Worm (Caenorhabditis elegans): Measurements from ENCODE around the gene Y15E3A.4.

Y15E3A.4 gene

DNA sequence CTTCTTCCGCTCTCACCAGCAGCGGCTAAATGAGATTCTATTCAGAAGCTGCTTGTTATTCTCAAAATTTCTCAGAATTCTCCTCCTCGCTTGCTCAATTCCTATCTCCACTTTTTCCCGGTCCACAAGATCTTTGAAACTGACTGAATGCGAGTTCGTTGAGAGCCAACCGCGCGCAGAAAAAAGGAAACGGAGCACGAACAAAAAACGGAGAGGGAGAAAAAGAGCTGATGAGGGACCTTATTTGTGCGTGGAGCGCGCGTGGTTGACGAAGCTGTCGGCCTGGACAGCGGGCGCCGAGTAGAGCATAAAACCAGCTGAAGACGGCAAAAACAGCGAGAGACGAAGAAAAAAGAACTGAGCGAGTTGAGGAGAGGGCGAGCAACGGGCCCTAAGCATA, 11.3 kb downstream of the Y15E3A.4 start (continued):
- TF ChIP-seq aly-2 (tag; optimal IDR thresholded peaks at IDR 0.05) (no peak), ceh-82 (tag; optimal IDR thresholded peaks at IDR 0.05) (no peak), dmd-4 (tag; optimal IDR thresholded peaks at IDR 0.05) (no peak), ztf-1 (GFP tag; conservative IDR thresholded peaks at IDR 0.05) (no peak), nhr-23 (tag; optimal IDR thresholded peaks at IDR 0.05) (no peak), nhr-77 (tag; optimal IDR thresholded peaks at IDR 0.05) (no peak), Y55F3AM.14 (GFP tag; optimal IDR thresholded peaks at IDR 0.05) (peak; percentile 37), ZK546.5 (tag; optimal IDR thresholded peaks at IDR 0.05) (no peak), gmeb-1 (tag; optimal IDR thresholded peaks at IDR 0.05) (no peak), unc-39 (tag; optimal IDR thresholded peaks at IDR 0.05) (no peak), sma-9 (GFP tag; optimal IDR thresholded peaks at IDR 0.05) (no peak), sma-9 (tag; optimal IDR thresholded peaks at IDR 0.05) (no peak), sma-3 (GFP tag; optimal IDR thresholded peaks at IDR 0.05) (no peak), alr-1 (tag; optimal IDR thresholded peaks at IDR 0.05) (no peak), peb-1 (tag; optimal IDR thresholded peaks at IDR 0.05) (no peak), ztf-11 (tag; optimal IDR thresholded peaks at IDR 0.05) (no peak), zag-1 (tag; optimal IDR thresholded peaks at IDR 0.05) (peak; percentile 52), C34F6.9 (tag; optimal IDR thresholded peaks at IDR 0.05) (peak; percentile 12), fos-1 (tag; optimal IDR thresholded peaks at IDR 0.05) (no peak), nhr-10 (tag; optimal IDR thresholded peaks at IDR 0.05) (no peak), nhr-129 (tag; optimal IDR thresholded peaks at IDR 0.05) (peak; percentile 31), lin-13 (GFP tag; optimal IDR thresholded peaks at IDR 0.05) (no peak)

DNA sequence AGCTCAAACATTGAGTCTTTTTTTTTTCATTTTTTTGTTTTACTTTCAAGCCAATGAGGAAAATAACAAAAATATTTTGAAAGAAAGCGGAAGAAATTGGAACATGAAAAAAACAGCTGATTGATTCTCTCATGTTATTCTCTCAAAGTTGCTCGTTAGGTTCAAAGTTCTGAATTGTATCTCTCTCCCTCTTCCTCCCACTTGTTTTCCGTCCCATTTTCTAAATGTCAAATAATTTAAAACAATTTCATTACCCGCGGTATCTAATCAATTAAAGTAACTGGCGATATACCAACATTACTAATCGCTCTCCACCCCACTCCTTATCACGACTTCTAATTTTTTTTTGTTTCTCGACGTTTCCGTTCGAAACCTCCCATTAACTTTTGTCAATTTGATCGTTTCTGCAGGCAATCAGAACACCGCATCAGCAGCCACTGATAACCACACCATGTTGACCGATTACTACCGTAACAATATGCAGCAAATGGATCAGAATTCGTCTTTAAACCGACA, 12.0 kb downstream of the Y15E3A.4 start:
- TF ChIP-seq nhr-11 (tag; optimal IDR thresholded peaks at IDR 0.05) = no peak
- peak; percentile 6 for TF ChIP-seq sma-3 (GFP tag; optimal IDR thresholded peaks at IDR 0.05)
- no peak for TF ChIP-seq snpc-4 (tag; optimal IDR thresholded peaks at IDR 0.05)
- peak; percentile 64 for TF ChIP-seq sma-9 (GFP tag; optimal IDR thresholded peaks at IDR 0.05)
- TF ChIP-seq sma-9 (tag; optimal IDR thresholded peaks at IDR 0.05) = no peak
- peak; percentile 5 for TF ChIP-seq nhr-21 (tag; optimal IDR thresholded peaks at IDR 0.05)
- no peak for TF ChIP-seq nhr-237 (tag; optimal IDR thresholded peaks at IDR 0.05)
- TF ChIP-seq sem-4 (tag; optimal IDR thresholded peaks at IDR 0.05) = peak; percentile 10
- TF ChIP-seq gmeb-1 (tag; optimal IDR thresholded peaks at IDR 0.05) = no peak

DNA sequence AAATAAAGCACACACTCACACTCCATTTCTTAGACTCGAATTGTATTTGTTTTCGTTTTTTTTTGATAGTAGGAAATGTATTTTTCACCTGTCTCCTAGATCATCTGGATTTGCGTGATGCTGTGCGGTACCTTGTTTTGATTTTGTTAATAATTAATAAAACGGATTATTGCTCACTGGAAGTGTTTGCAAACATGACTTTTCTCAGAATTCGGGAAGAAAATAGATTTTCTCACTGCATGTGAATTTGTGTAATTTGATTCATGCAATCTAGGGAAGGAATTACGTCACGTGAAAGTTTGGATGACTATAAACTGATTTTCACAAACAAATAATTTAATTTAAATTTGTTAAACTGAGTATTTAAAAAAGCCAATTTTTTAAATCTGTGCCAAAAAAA, 13.2 kb downstream of the Y15E3A.4 start:
- TF ChIP-seq lin-13 (GFP tag; optimal IDR thresholded peaks at IDR 0.05) = peak; percentile 18
- TF ChIP-seq elt-3 (tag; optimal IDR thresholded peaks at IDR 0.05) = no peak
- no peak for TF ChIP-seq snpc-4 (tag; optimal IDR thresholded peaks at IDR 0.05)
- no peak for TF ChIP-seq zag-1 (tag; optimal IDR thresholded peaks at IDR 0.05)
- TF ChIP-seq C34F6.9 (tag; optimal IDR thresholded peaks at IDR 0.05) = peak; percentile 39
- TF ChIP-seq lsy-2 (tag; optimal IDR thresholded peaks at IDR 0.05) = peak in 1 of 2 experiments; percentile 48
- TF ChIP-seq nhr-10 (tag; optimal IDR thresholded peaks at IDR 0.05) = no peak
- TF ChIP-seq nhr-6 (tag; optimal IDR thresholded peaks at IDR 0.05) = no peak
- TF ChIP-seq nhr-21 (tag; optimal IDR thresholded peaks at IDR 0.05) = peak; percentile 37
- peak; percentile 11 for TF ChIP-seq nhr-237 (tag; optimal IDR thresholded peaks at IDR 0.05)
- no peak for TF ChIP-seq unc-55 (GFP tag; optimal IDR thresholded peaks at IDR 0.05)
- TF ChIP-seq sma-3 (GFP tag; optimal IDR thresholded peaks at IDR 0.05) = peak; percentile 37
- no peak for TF ChIP-seq peb-1 (tag; optimal IDR thresholded peaks at IDR 0.05)
- peak; percentile 46 for TF ChIP-seq sma-9 (GFP tag; optimal IDR thresholded peaks at IDR 0.05)
- no peak for TF ChIP-seq sma-9 (tag; optimal IDR thresholded peaks at IDR 0.05)

DNA sequence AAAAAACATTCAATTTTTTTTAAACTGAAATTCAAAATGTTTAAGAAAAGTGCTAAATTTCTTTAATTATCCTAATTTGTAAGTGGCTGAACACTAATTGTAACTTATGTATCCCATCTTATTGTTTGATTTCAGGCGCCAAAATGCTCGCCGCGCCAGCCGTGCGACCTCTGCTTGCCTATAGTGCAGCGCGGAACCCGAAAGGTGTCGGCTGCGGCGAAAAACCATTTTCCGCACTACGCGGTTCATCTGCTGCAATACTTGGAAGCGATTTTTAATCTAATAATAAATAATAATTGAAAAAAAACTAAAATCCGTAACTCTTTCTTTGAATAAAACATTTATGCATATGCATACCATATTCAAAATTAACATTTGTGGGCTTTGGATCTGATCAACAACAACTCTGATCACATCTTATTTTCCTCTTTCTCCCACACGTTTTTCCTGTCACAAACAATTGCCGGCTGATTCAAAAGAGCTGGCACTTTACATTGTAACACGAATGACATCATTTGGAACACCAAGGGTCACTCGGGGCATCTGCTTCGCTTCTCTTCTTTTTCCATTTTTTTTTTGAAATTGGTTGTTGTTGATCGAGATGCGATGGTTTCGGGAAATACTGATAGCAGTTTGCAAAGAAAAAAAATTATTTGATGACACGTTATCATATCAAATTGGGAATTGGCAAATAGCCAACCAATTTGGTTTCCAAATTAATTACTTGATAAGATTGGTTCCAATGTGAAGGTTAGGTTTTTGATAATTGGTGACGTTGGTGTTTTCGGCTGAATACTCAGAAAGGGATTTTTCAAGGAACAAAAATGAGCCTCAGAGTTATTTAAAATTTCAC, 14.8 kb downstream of the Y15E3A.4 start:
- TF ChIP-seq nhr-21 (tag; optimal IDR thresholded peaks at IDR 0.05) = no peak
- no peak for TF ChIP-seq lin-39 (tag; optimal IDR thresholded peaks at IDR 0.05)
- TF ChIP-seq alr-1 (tag; optimal IDR thresholded peaks at IDR 0.05) = no peak
- peak; percentile 31 for TF ChIP-seq sma-3 (GFP tag; optimal IDR thresholded peaks at IDR 0.05)
- TF ChIP-seq fos-1 (tag; optimal IDR thresholded peaks at IDR 0.05) = peak; percentile 51
- no peak for TF ChIP-seq mdl-1 (tag; optimal IDR thresholded peaks at IDR 0.05)
- TF ChIP-seq elt-3 (tag; optimal IDR thresholded peaks at IDR 0.05) = no peak
- peak in 1 of 2 experiments; percentile 58 for TF ChIP-seq lsy-2 (tag; optimal IDR thresholded peaks at IDR 0.05)
- no peak for TF ChIP-seq R02D3.7 (tag; optimal IDR thresholded peaks at IDR 0.05)
- peak; percentile 6 for TF ChIP-seq C34F6.9 (tag; optimal IDR thresholded peaks at IDR 0.05)
- TF ChIP-seq egl-27 (tag; optimal IDR thresholded peaks at IDR 0.05) = peak; percentile 2
- TF ChIP-seq sma-9 (GFP tag; optimal IDR thresholded peaks at IDR 0.05) = peak; percentile 47
- no peak for TF ChIP-seq sma-9 (tag; optimal IDR thresholded peaks at IDR 0.05)
- TF ChIP-seq sem-4 (tag; optimal IDR thresholded peaks at IDR 0.05) = peak; percentile 37
- TF ChIP-seq dmd-4 (tag; optimal IDR thresholded peaks at IDR 0.05) = no peak
- peak; percentile 5 for TF ChIP-seq crh-2 (tag; optimal IDR thresholded peaks at IDR 0.05)
- TF ChIP-seq snpc-4 (tag; optimal IDR thresholded peaks at IDR 0.05) = peak; percentile 93
- TF ChIP-seq F13H6.1 (tag; optimal IDR thresholded peaks at IDR 0.05) = peak; percentile 68

Measured in whole organism, L2 larva.